Worm (Caenorhabditis elegans) whole organism, L4 larva: ENCODE results near the gene T26H5.9.
A peak's percentile ranks its signal among the peaks of the same experiment; 100 is the strongest.

Experiments
- F49E8.2 ChIP-seq: sonication (generic microtip); optimal IDR thresholded peaks from 2 replicates; lab custom pipeline; 2016; ENCODE audit warnings: missing compliant biosample characterization, mild to moderate bottlenecking, missing genetic modification characterization, borderline replicate concordance
- Y105C5A.15 ChIP-seq: fragments of 200-800 bp; sonication (Bioruptor generic); IDR thresholded peaks from 2 replicates; pipeline ENCODE4 v1.3.6; 2022; ENCODE audit warnings: missing genetic modification characterization, missing compliant biosample characterization
- Y5F2A.4 ChIP-seq: fragments of 200-800 bp; sonication (Bioruptor generic); optimal IDR thresholded peaks from 2 replicates; lab custom pipeline; 2018; ENCODE audit warnings: mild to moderate bottlenecking, missing genetic modification characterization, missing compliant biosample characterization
- aly-2 ChIP-seq: sonication (generic microtip); optimal IDR thresholded peaks from 2 replicates; lab custom pipeline; 2018; ENCODE audit warnings: missing biosample characterization, missing genetic modification characterization
- arid-1 ChIP-seq: fragments of 200-800 bp; sonication (Bioruptor generic); conservative IDR thresholded peaks from 2 replicates; pipeline ENCODE4 v1.3.6; 2022; ENCODE audit warnings: missing genetic modification reagents, missing genetic modification characterization, missing compliant biosample characterization
- ceh-20 ChIP-seq: fragments of 200-800 bp; sonication (Bioruptor generic); IDR thresholded peaks from 2 replicates; pipeline ENCODE4 v1.3.6; 2022; ENCODE audit warnings: missing genetic modification reagents, missing genetic modification characterization, missing compliant biosample characterization
- ceh-28 ChIP-seq: fragments of 150-350 bp; optimal IDR thresholded peaks from 2 replicates; lab custom pipeline; 2014; ENCODE audit warnings: missing biosample characterization, missing genetic modification reagents, missing genetic modification characterization
- ces-1 ChIP-seq: fragments of 150-350 bp; sonication (generic microtip); optimal IDR thresholded peaks from 4 replicates; lab custom pipeline; 2014; ENCODE audit warnings: missing biosample characterization, missing genetic modification reagents, missing genetic modification characterization
- daf-16 ChIP-seq, 3 experiments: sonication (generic microtip); optimal IDR thresholded peaks; 2 replicates each; lab custom pipeline; 2016 to 2017; ENCODE audit warnings: missing genetic modification characterization in 3 of 3, missing genetic modification reagents in 3 of 3, mild to moderate bottlenecking in 2 of 3, missing compliant biosample characterization in 2 of 3, missing biosample characterization in 1 of 3, moderate library complexity in 1 of 3
- daf-19 ChIP-seq: fragments of 200-800 bp; sonication (Bioruptor generic); conservative IDR thresholded peaks from 2 replicates; pipeline ENCODE4 v1.3.6; 2022; ENCODE audit warnings: missing genetic modification characterization, missing compliant biosample characterization
- daf-8 ChIP-seq: fragments of 200-800 bp; sonication (Bioruptor generic); IDR thresholded peaks from 2 replicates; pipeline ENCODE4 v1.3.6; 2022; ENCODE audit warnings: missing genetic modification characterization, missing compliant biosample characterization
- dmd-8 ChIP-seq: fragments of 200-800 bp; sonication (Bioruptor generic); IDR thresholded peaks from 2 replicates; pipeline ENCODE4 v1.3.6; 2022; ENCODE audit warnings: missing genetic modification characterization, missing compliant biosample characterization
- fkh-10 ChIP-seq: fragments of 150-350 bp; optimal IDR thresholded peaks from 2 replicates; lab custom pipeline; 2014; ENCODE audit warnings: missing biosample characterization, missing genetic modification reagents, missing genetic modification characterization
- gei-8 ChIP-seq: fragments of 200-800 bp; sonication (Bioruptor generic); optimal IDR thresholded peaks from 2 replicates; lab custom pipeline; 2018; ENCODE audit warnings: mild to moderate bottlenecking, missing genetic modification characterization, missing compliant biosample characterization
- hlh-30 ChIP-seq: sonication (generic microtip); optimal IDR thresholded peaks from 2 replicates; lab custom pipeline; 2017; ENCODE audit warnings: antibody characterized with exemption, mild to moderate bottlenecking, missing genetic modification characterization, missing compliant biosample characterization; ENCODE audit not compliant: insufficient read depth
- hmg-1.1 ChIP-seq: fragments of 200-800 bp; sonication (Bioruptor generic); IDR thresholded peaks from 2 replicates; pipeline ENCODE4 v1.3.6; 2022; ENCODE audit warnings: missing genetic modification reagents, missing genetic modification characterization, missing compliant biosample characterization
- lim-7 ChIP-seq: fragments of 200-800 bp; sonication (Bioruptor generic); IDR thresholded peaks from 2 replicates; pipeline ENCODE4 v1.3.6; 2022; ENCODE audit warnings: missing genetic modification characterization, missing compliant biosample characterization
- lin-1 ChIP-seq: fragments of 200-800 bp; sonication (Bioruptor generic); IDR thresholded peaks from 2 replicates; pipeline ENCODE4 v1.3.6; 2022; ENCODE audit warnings: missing genetic modification reagents, missing genetic modification characterization, missing compliant biosample characterization
- lin-15B ChIP-seq: fragments of 150-350 bp; sonication (generic microtip); optimal IDR thresholded peaks from 3 replicates; lab custom pipeline; 2014; ENCODE audit warnings: missing biosample characterization, missing genetic modification characterization
- lin-39 ChIP-seq: fragments of 150-350 bp; optimal IDR thresholded peaks from 2 replicates; lab custom pipeline; 2014; ENCODE audit warnings: missing biosample characterization, missing genetic modification reagents, missing genetic modification characterization
- madf-9 ChIP-seq: fragments of 200-800 bp; sonication (Bioruptor generic); conservative IDR thresholded peaks from 2 replicates; pipeline ENCODE4 v1.3.6; 2022; ENCODE audit warnings: missing genetic modification reagents, missing genetic modification characterization, missing compliant biosample characterization
- mdl-1 ChIP-seq, 2 experiments: fragments of 150-350 bp in 1 of 2; sonication (generic microtip) in 1 of 2; optimal IDR thresholded peaks; 2 replicates each; lab custom pipeline; 2014 to 2017; ENCODE audit warnings: missing biosample characterization in 2 of 2, missing genetic modification characterization in 2 of 2
- mes-2 ChIP-seq: sonication (generic microtip); optimal IDR thresholded peaks from 2 replicates; lab custom pipeline; 2016; ENCODE audit warnings: missing genotype, mild to moderate bottlenecking, missing genetic modification characterization, missing compliant biosample characterization; ENCODE audit not compliant: poor library complexity, severe bottlenecking
- mxl-3 ChIP-seq: fragments of 200-800 bp; sonication (Bioruptor generic); optimal IDR thresholded peaks from 2 replicates; lab custom pipeline; 2018; ENCODE audit warnings: mild to moderate bottlenecking, missing genetic modification characterization, missing compliant biosample characterization
- nhr-102 ChIP-seq: sonication (generic microtip); optimal IDR thresholded peaks from 2 replicates; lab custom pipeline; 2016; ENCODE audit warnings: mild to moderate bottlenecking, missing genetic modification characterization, moderate library complexity, missing compliant biosample characterization
- nhr-237 ChIP-seq: sonication (generic microtip); optimal IDR thresholded peaks from 2 replicates; lab custom pipeline; 2017; ENCODE audit warnings: missing biosample characterization, missing genetic modification characterization
- nhr-25 ChIP-seq: sonication (generic microtip); optimal IDR thresholded peaks from 2 replicates; lab custom pipeline; 2017; ENCODE audit warnings: missing genetic modification characterization, mild to moderate bottlenecking, missing compliant biosample characterization, antibody characterized with exemption, moderate library complexity, borderline replicate concordance; ENCODE audit not compliant: insufficient read depth
- nhr-28 ChIP-seq: fragments of 150-350 bp; optimal IDR thresholded peaks from 2 replicates; lab custom pipeline; 2014; ENCODE audit warnings: missing biosample characterization, missing genetic modification characterization
- nhr-48 ChIP-seq: sonication (generic microtip); optimal IDR thresholded peaks from 2 replicates; lab custom pipeline; 2016; ENCODE audit warnings: mild to moderate bottlenecking, missing genetic modification characterization, missing compliant biosample characterization
- nhr-6 ChIP-seq: fragments of 150-350 bp; optimal IDR thresholded peaks from 2 replicates; lab custom pipeline; 2014; ENCODE audit warnings: missing biosample characterization, missing genetic modification characterization
- nhr-76 ChIP-seq: fragments of 150-350 bp; optimal IDR thresholded peaks from 2 replicates; lab custom pipeline; 2014; ENCODE audit warnings: missing biosample characterization, missing genetic modification characterization
- php-3 ChIP-seq: fragments of 200-800 bp; sonication (Bioruptor generic); IDR thresholded peaks from 2 replicates; pipeline ENCODE4 v1.3.6; 2022; ENCODE audit warnings: missing genetic modification reagents, missing genetic modification characterization, missing compliant biosample characterization
- pqm-1 ChIP-seq: sonication (generic microtip); optimal IDR thresholded peaks from 2 replicates; lab custom pipeline; 2017; ENCODE audit warnings: missing biosample characterization, missing genetic modification characterization
- saeg-2 ChIP-seq: fragments of 200-800 bp; sonication (Bioruptor generic); IDR thresholded peaks from 2 replicates; pipeline ENCODE4 v1.3.6; 2022; ENCODE audit warnings: missing genetic modification reagents, missing genetic modification characterization, missing compliant biosample characterization
- sdz-12 ChIP-seq: fragments of 200-800 bp; sonication (Bioruptor generic); optimal IDR thresholded peaks from 2 replicates; lab custom pipeline; 2018; ENCODE audit warnings: mild to moderate bottlenecking, missing genetic modification characterization, missing compliant biosample characterization
- spr-3 ChIP-seq: fragments of 200-800 bp; sonication (Bioruptor generic); optimal IDR thresholded peaks from 2 replicates; lab custom pipeline; 2018; ENCODE audit warnings: mild to moderate bottlenecking, missing genetic modification characterization, missing compliant biosample characterization
- unc-62 ChIP-seq, 3 experiments: fragments of 150-350 bp in 1 of 3; sonication (generic microtip); optimal IDR thresholded peaks in 2 of 3; peaks in 1 of 3; 1 replicate in 1 of 3; 2 replicates in 2 of 3; lab custom pipeline; 2014 to 2017; ENCODE audit warnings: missing biosample characterization in 3 of 3, missing genetic modification characterization in 3 of 3, missing genetic modification reagents in 3 of 3, missing genotype in 1 of 3
- zag-1 ChIP-seq: fragments of 150-350 bp; optimal IDR thresholded peaks from 2 replicates; lab custom pipeline; 2014; ENCODE audit warnings: missing biosample characterization, missing genetic modification characterization
- zfp-2 ChIP-seq: sonication (generic microtip); optimal IDR thresholded peaks from 2 replicates; lab custom pipeline; 2016; ENCODE audit warnings: mild to moderate bottlenecking, missing genetic modification characterization, missing compliant biosample characterization
- zip-11 ChIP-seq: fragments of 200-800 bp; sonication (Bioruptor generic); IDR thresholded peaks from 2 replicates; pipeline ENCODE4 v1.3.6; 2022; ENCODE audit warnings: missing genetic modification characterization, missing compliant biosample characterization
- ztf-7 ChIP-seq: fragments of 150-350 bp; optimal IDR thresholded peaks from 2 replicates; lab custom pipeline; 2014; ENCODE audit warnings: missing biosample characterization, missing genetic modification characterization

Gene T26H5.9

ce11 chrV:15448408-15448807 lies 3.7 kb downstream of the T26H5.9 start, which contains the start of gene T26H5.4:
TSS of gene T26H5.4 (minus strand) at chrV:15448701.
- TF ChIP-seq ztf-7 (tag; lab: Kevin White, UChicago) = no peak
- TF ChIP-seq madf-9 (GFP tag; lab: Robert Waterston, UW) = no peak
- TF ChIP-seq php-3 (GFP tag; lab: Robert Waterston, UW) = peak; percentile 69; the same call in 1 of the 2 replicates
- TF ChIP-seq fkh-10 = no peak
- TF ChIP-seq ceh-28 (tag; lab: Kevin White, UChicago) = no peak
- TF ChIP-seq sdz-12 (GFP tag; lab: Kevin White, UChicago) = no peak
- TF ChIP-seq hlh-30 (tag; lab: Kevin White, UChicago) = no peak
- peak; percentile 21 for TF ChIP-seq pqm-1 (tag; lab: Kevin White, UChicago)
- TF ChIP-seq daf-16 (GFP tag; optimal IDR thresholded peaks at IDR 0.05; lab: Kevin White, UChicago) = no peak
- TF ChIP-seq daf-16 (tag; optimal IDR thresholded peaks at IDR 0.05; lab: Kevin White, UChicago) = peak; percentile 37
- peak; percentile 18 for TF ChIP-seq nhr-28 (tag; lab: Kevin White, UChicago)
- no peak for TF ChIP-seq unc-62 (GFP tag; optimal IDR thresholded peaks at IDR 0.05 in 1 of 2; lab: Kevin White, UChicago)
- no peak for TF ChIP-seq unc-62 (tag; optimal IDR thresholded peaks at IDR 0.05; lab: Kevin White, UChicago)
- TF ChIP-seq Y105C5A.15 (GFP tag; lab: Robert Waterston, UW) = no peak
- no peak for TF ChIP-seq nhr-48 (tag; lab: Kevin White, UChicago)

ce11 chrV:15448865-15449264 lies 4.1 kb downstream of the T26H5.9 start, which contains the start of gene T26H5.14:
TSS of gene T26H5.14 (plus strand) at chrV:15449165.
- TF ChIP-seq nhr-76 (tag; lab: Kevin White, UChicago) = no peak
- no peak for TF ChIP-seq Y5F2A.4
- no peak for TF ChIP-seq saeg-2 (GFP tag; lab: Robert Waterston, UW)
- TF ChIP-seq arid-1 (GFP tag; lab: Robert Waterston, UW) = no peak
- TF ChIP-seq mes-2 = no peak
- no peak for TF ChIP-seq zip-11 (GFP tag; lab: Robert Waterston, UW)
- no peak for TF ChIP-seq nhr-237 (tag; lab: Kevin White, UChicago)
- no peak for TF ChIP-seq gei-8 (GFP tag; lab: Kevin White, UChicago)
- no peak for TF ChIP-seq lim-7 (GFP tag; lab: Robert Waterston, UW)
- TF ChIP-seq nhr-28 (tag; lab: Kevin White, UChicago) = no peak
- TF ChIP-seq mdl-1 (tag; optimal IDR thresholded peaks at IDR 0.05; lab: Kevin White, UChicago) = no peak
- no peak for TF ChIP-seq zag-1
- TF ChIP-seq daf-19 = no peak
- TF ChIP-seq lin-1 = no peak
- no peak for TF ChIP-seq nhr-6 (tag; lab: Kevin White, UChicago)
- no peak for TF ChIP-seq dmd-8

DNA sequence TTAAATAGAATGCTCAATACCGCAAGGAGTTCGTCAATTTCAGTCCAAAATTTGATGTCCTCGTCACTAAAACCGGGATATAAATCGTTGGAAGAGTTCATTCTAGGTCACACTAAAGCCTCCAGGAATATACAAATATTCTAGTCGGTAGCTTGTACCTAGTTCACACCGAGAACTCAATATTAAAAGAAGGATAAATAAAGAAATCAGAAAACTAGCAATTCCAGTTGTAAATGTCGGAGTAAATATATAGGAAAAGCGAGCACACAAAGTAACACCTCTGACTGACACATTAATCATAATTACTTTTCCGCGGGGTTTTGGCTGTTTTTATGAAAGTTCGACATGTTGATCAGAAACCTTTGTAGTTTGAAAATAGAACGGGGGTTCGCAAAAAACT lies 6.7 kb downstream of the T26H5.9 start, which contains the start of gene srw-33:
srw-33 (minus strand) TSS at position 101 of the 400 bp plus-strand sequence.
- TF ChIP-seq aly-2 (tag; lab: Kevin White, UChicago) (no peak), arid-1 (GFP tag; lab: Robert Waterston, UW) (no peak), nhr-237 (tag; lab: Kevin White, UChicago) (no peak), ceh-20 (GFP tag; lab: Robert Waterston, UW) (no peak), nhr-102 (no peak), mxl-3 (GFP tag; lab: Kevin White, UChicago) (no peak), daf-8 (GFP tag; lab: Robert Waterston, UW) (no peak), lin-39 (no peak), ces-1 (no peak), nhr-48 (tag; lab: Kevin White, UChicago) (no peak), zfp-2 (tag; lab: Kevin White, UChicago) (no peak), spr-3 (GFP tag; lab: Kevin White, UChicago) (no peak), F49E8.2 (tag; lab: Kevin White, UChicago) (no peak), lin-15B (tag; lab: Kevin White, UChicago) (no peak), unc-62 (GFP tag; optimal IDR thresholded peaks at IDR 0.05 in 1 of 2; lab: Kevin White, UChicago) (no peak), unc-62 (tag; optimal IDR thresholded peaks at IDR 0.05; lab: Kevin White, UChicago) (no peak), daf-16 (GFP tag; optimal IDR thresholded peaks at IDR 0.05; lab: Kevin White, UChicago) (no peak), daf-16 (tag; optimal IDR thresholded peaks at IDR 0.05; lab: Kevin White, UChicago) (no peak), hmg-1.1 (GFP tag; lab: Robert Waterston, UW) (no peak), nhr-25 (tag; lab: Kevin White, UChicago) (no peak)
